Fruit fly (Drosophila melanogaster) whole organism, prepupa: ENCODE data around the gene Capa.
A peak's percentile ranks its signal among the peaks of the same experiment; 100 is the strongest.
"Not testable (repeated sequence)": the region's sequence is repeated elsewhere in the genome, so short reads cannot be mapped to it uniquely, and the experiment has no call there.

ENCODE experiments used
- CG10631 ChIP-seq: fragments of 200-800 bp; sonication (Bioruptor generic); optimal IDR thresholded peaks from 2 replicates; lab custom pipeline; 2016; ENCODE audit warnings: missing biosample characterization, missing genetic modification characterization
- CG10669 ChIP-seq: fragments of 200-800 bp; sonication (Bioruptor generic); optimal IDR thresholded peaks from 3 replicates; lab custom pipeline; 2018; ENCODE audit warnings: missing biosample characterization, mild to moderate bottlenecking, missing genetic modification characterization, moderate library complexity
- CG11294 ChIP-seq: fragments of 200-800 bp; sonication (Bioruptor generic); IDR thresholded peaks from 2 replicates; pipeline ENCODE4 v1.3.6; 2022; ENCODE audit warnings: missing biosample characterization, missing genetic modification characterization
- CG11762 ChIP-seq: fragments of 200-800 bp; sonication (Bioruptor generic); optimal IDR thresholded peaks from 3 replicates; lab custom pipeline; 2016; ENCODE audit warnings: missing biosample characterization, missing genetic modification characterization; ENCODE audit not compliant: insufficient read depth
- CG15336 ChIP-seq: fragments of 200-800 bp; sonication (Bioruptor generic); IDR thresholded peaks from 2 replicates; pipeline ENCODE4 v1.3.6; 2022; ENCODE audit warnings: missing biosample characterization, missing genetic modification characterization
- CG1621 ChIP-seq: fragments of 200-800 bp; sonication (Bioruptor generic); optimal IDR thresholded peaks from 3 replicates; lab custom pipeline; 2018; ENCODE audit warnings: missing biosample characterization, mild to moderate bottlenecking, missing genetic modification characterization
- CG16779 ChIP-seq: fragments of 200-800 bp; sonication (Bioruptor generic); optimal IDR thresholded peaks from 3 replicates; lab custom pipeline; 2017; ENCODE audit warnings: missing biosample characterization, mild to moderate bottlenecking, missing genetic modification characterization
- CG3032 ChIP-seq: fragments of 200-800 bp; optimal IDR thresholded peaks from 2 replicates; lab custom pipeline; 2019; ENCODE audit warnings: missing biosample characterization, mild to moderate bottlenecking, missing genetic modification characterization, moderate library complexity
- CG6163 ChIP-seq: fragments of 200-800 bp; sonication (Bioruptor generic); IDR thresholded peaks from 3 replicates; pipeline ENCODE4 v1.3.6; 2022; ENCODE audit warnings: missing biosample characterization, missing genetic modification characterization
- CG6792 ChIP-seq: fragments of 200-800 bp; sonication (Bioruptor generic); optimal IDR thresholded peaks from 3 replicates; lab custom pipeline; 2016; ENCODE audit warnings: missing biosample characterization, missing genetic modification characterization
- CG7368 ChIP-seq: fragments of 200-800 bp; sonication (Bioruptor generic); optimal IDR thresholded peaks from 3 replicates; lab custom pipeline; 2016; ENCODE audit warnings: missing biosample characterization, missing genetic modification characterization
- CG8119 ChIP-seq: fragments of 200-800 bp; sonication (Bioruptor generic); IDR thresholded peaks from 3 replicates; pipeline ENCODE4 v1.3.6; 2022; ENCODE audit warnings: missing biosample characterization, missing genetic modification characterization
- CG8319 ChIP-seq: fragments of 200-800 bp; sonication (Bioruptor generic); optimal IDR thresholded peaks from 3 replicates; lab custom pipeline; 2016; ENCODE audit warnings: missing biosample characterization, missing genetic modification characterization
- CG8632 ChIP-seq: fragments of 200-800 bp; sonication (Bioruptor generic); optimal IDR thresholded peaks from 3 replicates; lab custom pipeline; 2016; ENCODE audit warnings: missing biosample characterization, missing genetic modification characterization
- Eip78C ChIP-seq: fragments of 200-800 bp; sonication (Bioruptor generic); peaks from one replicate; lab custom pipeline; 2016; ENCODE audit warnings: missing biosample characterization, missing genetic modification characterization
- Eip93F ChIP-seq: fragments of 200-800 bp; sonication (Bioruptor generic); optimal IDR thresholded peaks from 2 replicates; lab custom pipeline; 2016; ENCODE audit warnings: missing biosample characterization, mild to moderate bottlenecking, missing genetic modification characterization
- Ets21C ChIP-seq: fragments of 200-800 bp; sonication (Bioruptor generic); optimal IDR thresholded peaks from 3 replicates; lab custom pipeline; 2016; ENCODE audit warnings: missing biosample characterization, missing genetic modification characterization
- Hr38 ChIP-seq: sonication (Bioruptor generic); optimal IDR thresholded peaks from 2 replicates; lab custom pipeline; 2016; ENCODE audit warnings: missing biosample characterization, missing genetic modification characterization
- Hr39 ChIP-seq: fragments of 200-800 bp; sonication (Bioruptor generic); optimal IDR thresholded peaks from 2 replicates; lab custom pipeline; 2016; ENCODE audit warnings: missing biosample characterization, missing genetic modification characterization
- Met ChIP-seq: fragments of 200-800 bp; sonication (Bioruptor generic); optimal IDR thresholded peaks from 3 replicates; lab custom pipeline; 2016; ENCODE audit warnings: missing biosample characterization, missing genetic modification characterization
- OdsH ChIP-seq: fragments of 200-800 bp; sonication (Bioruptor generic); optimal IDR thresholded peaks from 3 replicates; lab custom pipeline; 2016; ENCODE audit warnings: missing biosample characterization, missing genetic modification characterization
- Sox14 ChIP-seq: fragments of 200-800 bp; sonication (Bioruptor generic); optimal IDR thresholded peaks from 3 replicates; lab custom pipeline; 2016; ENCODE audit warnings: missing biosample characterization, missing genetic modification characterization
- Sox15 ChIP-seq: fragments of 200-800 bp; sonication (Bioruptor generic); optimal IDR thresholded peaks from 3 replicates; lab custom pipeline; 2016; ENCODE audit warnings: missing biosample characterization, missing genetic modification characterization
- achi ChIP-seq: fragments of 200-800 bp; sonication (Bioruptor generic); optimal IDR thresholded peaks from 3 replicates; lab custom pipeline; 2016; ENCODE audit warnings: missing biosample characterization, missing genetic modification characterization
- acj6 ChIP-seq: fragments of 200-800 bp; sonication (Bioruptor generic); optimal IDR thresholded peaks from 3 replicates; lab custom pipeline; 2016; ENCODE audit warnings: missing biosample characterization, missing genetic modification characterization
- cyc ChIP-seq: fragments of 200-800 bp; sonication (Bioruptor generic); optimal IDR thresholded peaks from 3 replicates; lab custom pipeline; 2016; ENCODE audit warnings: missing biosample characterization, missing genetic modification characterization
- dac ChIP-seq: fragments of 200-800 bp; sonication (Bioruptor generic); optimal IDR thresholded peaks from 2 replicates; lab custom pipeline; 2017; ENCODE audit warnings: missing biosample characterization, mild to moderate bottlenecking, missing genetic modification characterization
- dsx ChIP-seq: fragments of 200-800 bp; optimal IDR thresholded peaks from 3 replicates; lab custom pipeline; 2019; ENCODE audit warnings: missing biosample characterization, mild to moderate bottlenecking, missing genetic modification characterization, moderate library complexity; ENCODE audit not compliant: poor library complexity, severe bottlenecking
- eg ChIP-seq: fragments of 200-800 bp; sonication (Bioruptor generic); IDR thresholded peaks from 3 replicates; pipeline ENCODE4 v1.3.6; 2022; ENCODE audit warnings: missing biosample characterization, missing genetic modification characterization
- fd59A ChIP-seq: fragments of 200-800 bp; sonication (Bioruptor generic); optimal IDR thresholded peaks from 2 replicates; lab custom pipeline; 2017; ENCODE audit warnings: missing biosample characterization, mild to moderate bottlenecking, missing genetic modification characterization, missing genetic modification reagents
- fd85E ChIP-seq: fragments of 200-800 bp; sonication (Bioruptor generic); optimal IDR thresholded peaks from 3 replicates; lab custom pipeline; 2016; ENCODE audit warnings: missing biosample characterization, missing genetic modification characterization
- fkh ChIP-seq: fragments of 200-800 bp; sonication (Bioruptor generic); optimal IDR thresholded peaks from 3 replicates; lab custom pipeline; 2017; ENCODE audit warnings: missing biosample characterization, mild to moderate bottlenecking, missing genetic modification characterization, moderate library complexity
- net ChIP-seq: fragments of 200-800 bp; sonication (Bioruptor generic); optimal IDR thresholded peaks from 3 replicates; lab custom pipeline; 2016; ENCODE audit warnings: missing biosample characterization, missing genetic modification characterization
- pdm3 ChIP-seq: fragments of 200-800 bp; sonication (Bioruptor generic); optimal IDR thresholded peaks from 3 replicates; lab custom pipeline; 2016; ENCODE audit warnings: missing biosample characterization, missing genetic modification characterization
- salr ChIP-seq, 2 experiments: fragments of 200-800 bp; sonication (Bioruptor generic); optimal IDR thresholded peaks; 3 replicates each; lab custom pipeline; 2016 to 2018; ENCODE audit warnings: missing biosample characterization in 2 of 2, missing genetic modification characterization in 2 of 2, mild to moderate bottlenecking in 1 of 2
- ss ChIP-seq, 2 experiments: fragments of 200-800 bp; sonication (Bioruptor generic); optimal IDR thresholded peaks; 2 replicates in 1 of 2; 3 replicates in 1 of 2; lab custom pipeline; 2017 to 2018; ENCODE audit warnings: mild to moderate bottlenecking in 2 of 2, missing biosample characterization in 2 of 2, missing genetic modification characterization in 2 of 2, moderate library complexity in 1 of 2
- svp ChIP-seq: fragments of 200-800 bp; sonication (Bioruptor generic); peaks from one replicate; lab custom pipeline; 2016; ENCODE audit warnings: missing biosample characterization, missing genetic modification characterization
- topi ChIP-seq: fragments of 200-800 bp; sonication (Bioruptor generic); optimal IDR thresholded peaks from 3 replicates; lab custom pipeline; 2016; ENCODE audit warnings: missing biosample characterization, missing genetic modification characterization
- vri ChIP-seq: fragments of 200-800 bp; sonication (Bioruptor generic); optimal IDR thresholded peaks from 3 replicates; lab custom pipeline; 2016; ENCODE audit warnings: missing biosample characterization, mild to moderate bottlenecking, missing genetic modification characterization

The Capa gene

DNA sequence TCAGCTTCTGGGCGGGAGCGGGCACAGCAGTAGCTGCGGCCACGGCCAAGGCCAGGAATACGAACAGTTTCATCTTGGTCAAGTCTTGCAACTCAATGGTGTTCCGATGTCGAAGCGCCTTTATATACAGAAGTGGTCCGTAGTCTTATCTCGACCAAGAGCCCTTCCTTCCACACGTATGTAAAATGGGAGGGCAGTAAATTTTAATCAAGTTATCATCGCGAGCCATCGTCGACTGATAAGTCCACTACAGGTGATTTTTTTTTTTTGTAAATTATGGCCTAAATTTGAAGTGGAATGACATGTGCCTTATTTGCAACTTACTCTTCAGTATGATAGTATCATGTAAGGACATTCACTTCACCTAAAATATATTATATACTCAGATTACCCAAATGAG is 10.4 kb upstream of the Capa start, which contains the start of gene Jon99Cii:
Gene Jon99Cii (minus strand): TSS at position 101 of the 400 bp plus-strand sequence.
- not testable (repeated sequence) for TF ChIP-seq achi (GFP tag; lab: Kevin White, UChicago); Ets21C (GFP tag; lab: Kevin White, UChicago); CG8319
- TF ChIP-seq, all 60 proteins: peak for 0; not testable (repeated sequence) for 60

dm6 chr3R:29921916-29922315 is 7.8 kb upstream of the Capa start, which contains the start of gene Jon99Ciii:
Gene Jon99Ciii (plus strand): TSS chr3R:29922216.
- peak; percentile 42 for TF ChIP-seq svp (GFP tag; lab: Kevin White, UChicago)

DNA sequence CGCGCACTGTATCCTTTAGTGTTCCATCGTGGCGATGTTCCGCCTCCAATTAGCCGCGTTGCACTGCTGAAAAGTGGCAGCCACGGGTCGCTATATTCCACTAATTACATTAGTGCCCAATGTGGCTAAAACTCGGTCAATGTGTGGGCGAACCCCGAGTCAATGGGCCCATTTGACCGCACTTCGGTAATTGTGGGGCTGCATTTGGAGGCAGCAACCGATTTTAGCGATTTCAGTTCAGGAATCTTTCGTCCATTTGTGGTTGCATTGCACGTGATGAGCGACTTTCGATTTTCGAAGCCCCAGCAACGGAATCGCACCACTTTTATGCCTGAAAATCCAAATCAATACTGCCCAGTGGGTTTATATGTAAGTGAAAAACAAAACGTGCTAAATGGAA is 6.0 kb upstream of the Capa start, which contains the start of gene trp:
Gene trp (minus strand): TSS at position 101 of the 400 bp plus-strand sequence.
- TF ChIP-seq CG3032 (no peak), dsx (no peak), CG6792 (no peak), OdsH (no peak), CG10669 (GFP tag; lab: Kevin White, UChicago) (no peak), CG10631 (GFP tag; lab: Kevin White, UChicago) (no peak), CG7368 (GFP tag; lab: Kevin White, UChicago) (no peak), achi (GFP tag; lab: Kevin White, UChicago) (no peak), CG11762 (GFP tag; lab: Kevin White, UChicago) (no peak), CG11294 (GFP tag; lab: Robert Waterston, UW) (no peak), Hr39 (GFP tag; lab: Kevin White, UChicago) (no peak), Hr38 (GFP tag; lab: Kevin White, UChicago) (no peak), pdm3 (GFP tag; lab: Kevin White, UChicago) (no peak)

DNA sequence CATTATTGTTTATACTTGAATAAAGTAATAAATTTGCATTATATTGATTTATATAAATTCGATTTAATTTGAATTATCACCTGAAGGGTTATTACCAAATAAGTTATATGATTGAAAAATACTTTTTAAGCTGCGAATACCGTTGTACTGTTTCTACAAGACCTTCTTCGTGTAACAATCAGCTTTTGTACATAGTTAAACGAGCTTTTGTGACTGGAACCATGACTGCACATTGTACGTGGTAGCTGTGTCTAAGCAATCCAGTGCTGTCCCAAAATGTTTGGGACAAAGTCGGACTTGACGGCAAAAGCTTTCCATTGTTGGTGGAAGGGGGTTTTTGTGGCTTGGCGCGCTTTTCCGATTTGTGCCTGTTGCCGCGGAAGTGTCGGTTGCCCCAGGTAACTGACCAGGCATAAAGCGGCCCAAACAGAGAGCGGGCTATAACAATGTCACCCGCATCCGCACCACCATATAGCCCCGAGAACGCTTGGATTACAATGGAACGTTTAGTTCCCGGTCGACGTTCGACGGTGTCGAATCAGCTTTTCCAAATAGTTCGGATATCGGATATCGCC is 6.5 kb downstream of the Capa start, which contains the start of gene CG31036:
Gene CG31036 (plus strand): TSS at position 507 of the 575 bp plus-strand sequence.
- no peak for TF ChIP-seq CG16779 (tag; lab: Kevin White, UChicago)
- TF ChIP-seq eg (GFP tag; lab: Robert Waterston, UW), result no peak
- no peak for TF ChIP-seq OdsH
- no peak for TF ChIP-seq CG6163
- no peak for TF ChIP-seq Met (GFP tag; lab: Kevin White, UChicago)
- TF ChIP-seq fd85E (GFP tag; lab: Kevin White, UChicago), result no peak
- TF ChIP-seq Eip78C, result no peak
- TF ChIP-seq net (GFP tag; lab: Kevin White, UChicago), result no peak

dm6 chr3R:29905164-29905563 is 9.0 kb downstream of the Capa start, which contains the start of gene CG15515:
Gene CG15515 (plus strand): TSS chr3R:29905464.
- no peak for TF ChIP-seq CG6163
- TF ChIP-seq CG8119 (GFP tag; lab: Robert Waterston, UW), result no peak
- TF ChIP-seq Eip78C, result peak; percentile 33

dm6 chr3R:29903775-29904356 is 10.3 kb downstream of the Capa start, which contains the start of gene CG15517:
Gene CG15517 (minus strand): TSS chr3R:29903825.
- no peak for TF ChIP-seq salr (GFP tag; optimal IDR thresholded peaks at IDR 0.05; lab: Kevin White, UChicago)
- no peak for TF ChIP-seq Eip93F (GFP tag; lab: Kevin White, UChicago)
- no peak for TF ChIP-seq CG8319
- no peak for TF ChIP-seq CG15336 (GFP tag; lab: Robert Waterston, UW)
- TF ChIP-seq cyc (GFP tag; lab: Kevin White, UChicago), result peak; percentile 11
- peak; percentile 30 for TF ChIP-seq fkh
- TF ChIP-seq dac (GFP tag; lab: Kevin White, UChicago), result no peak
- no peak for TF ChIP-seq CG8119 (GFP tag; lab: Robert Waterston, UW)
- TF ChIP-seq vri (GFP tag; lab: Kevin White, UChicago), result no peak
- no peak for TF ChIP-seq CG1621 (tag; lab: Kevin White, UChicago)
- TF ChIP-seq topi (GFP tag; lab: Kevin White, UChicago), result no peak
- no peak for TF ChIP-seq CG10631 (GFP tag; lab: Kevin White, UChicago)
- no peak for TF ChIP-seq CG16779 (tag; lab: Kevin White, UChicago)
- TF ChIP-seq acj6 (GFP tag; lab: Kevin White, UChicago), result no peak
- TF ChIP-seq Eip78C, result peak; percentile 60
- TF ChIP-seq svp (GFP tag; lab: Kevin White, UChicago), result no peak
- TF ChIP-seq fd59A (GFP tag; lab: Kevin White, UChicago), result no peak
- TF ChIP-seq CG11294 (GFP tag; lab: Robert Waterston, UW), result no peak
- TF ChIP-seq Hr39 (GFP tag; lab: Kevin White, UChicago), result peak; percentile 2
- TF ChIP-seq CG8632 (GFP tag; lab: Kevin White, UChicago), result no peak
- TF ChIP-seq CG3032, result no peak
- no peak for TF ChIP-seq CG11762 (GFP tag; lab: Kevin White, UChicago)
- no peak for TF ChIP-seq ss (GFP tag; optimal IDR thresholded peaks at IDR 0.05; lab: Kevin White, UChicago)
- no peak for TF ChIP-seq Sox14
- no peak for TF ChIP-seq net (GFP tag; lab: Kevin White, UChicago)
- TF ChIP-seq Sox15 (GFP tag; lab: Kevin White, UChicago), result no peak
- TF ChIP-seq dsx, result no peak
